Worm (Caenorhabditis elegans) whole organism, late embryonic: Measurements from ENCODE around the gene C17C3.9.

Source experiments
- C38D4.7 ChIP-seq: fragments of 200-800 bp; sonication (Bioruptor generic); optimal IDR thresholded peaks from 2 replicates; lab custom pipeline; 2018; ENCODE audit warnings: mild to moderate bottlenecking, missing genetic modification characterization, moderate library complexity, missing compliant biosample characterization
- Y22D7AL.16 ChIP-seq: sonication (generic microtip); optimal IDR thresholded peaks from 2 replicates; lab custom pipeline; 2016; ENCODE audit warnings: missing genetic modification characterization, missing compliant biosample characterization
- ama-1 ChIP-seq: fragments of 150-350 bp; optimal IDR thresholded peaks from 2 replicates; lab custom pipeline; 2014
- ceh-14 ChIP-seq: sonication (generic microtip); optimal IDR thresholded peaks from 2 replicates; lab custom pipeline; 2016; ENCODE audit warnings: missing genotype, missing genetic modification characterization, missing compliant biosample characterization
- ceh-19 ChIP-seq: fragments of 200-800 bp; sonication (Bioruptor generic); optimal IDR thresholded peaks from 2 replicates; lab custom pipeline; 2018; ENCODE audit warnings: mild to moderate bottlenecking, missing genetic modification characterization, missing compliant biosample characterization
- ceh-2 ChIP-seq: sonication (generic microtip); optimal IDR thresholded peaks from 2 replicates; lab custom pipeline; 2016; ENCODE audit warnings: missing genotype, missing genetic modification characterization, missing compliant biosample characterization
- ceh-22 ChIP-seq: sonication (generic microtip); optimal IDR thresholded peaks from 2 replicates; lab custom pipeline; 2017; ENCODE audit warnings: missing biosample characterization, missing genetic modification characterization
- ceh-34 ChIP-seq: sonication (generic microtip); optimal IDR thresholded peaks from 2 replicates; lab custom pipeline; 2016; ENCODE audit warnings: mild to moderate bottlenecking, missing genetic modification characterization, missing compliant biosample characterization
- ceh-45 ChIP-seq: fragments of 200-800 bp; sonication (Bioruptor generic); IDR thresholded peaks from 2 replicates; pipeline ENCODE4 v1.3.6; 2022; ENCODE audit warnings: missing genetic modification reagents, missing genetic modification characterization, missing compliant biosample characterization
- ceh-48 ChIP-seq: sonication (generic microtip); optimal IDR thresholded peaks from 2 replicates; lab custom pipeline; 2016; ENCODE audit warnings: missing genetic modification characterization, inconsistent platforms, missing compliant biosample characterization
- ceh-6 ChIP-seq: fragments of 200-800 bp; sonication (Bioruptor generic); optimal IDR thresholded peaks from 2 replicates; lab custom pipeline; 2018; ENCODE audit warnings: mild to moderate bottlenecking, missing genetic modification characterization, missing compliant biosample characterization
- ceh-9 ChIP-seq: sonication (generic microtip); optimal IDR thresholded peaks from 2 replicates; lab custom pipeline; 2016; ENCODE audit warnings: mild to moderate bottlenecking, missing genetic modification characterization, inconsistent platforms, missing compliant biosample characterization
- che-1 ChIP-seq: sonication (generic microtip); optimal IDR thresholded peaks from 2 replicates; lab custom pipeline; 2016; ENCODE audit warnings: mild to moderate bottlenecking, missing genetic modification characterization, missing compliant biosample characterization
- dmd-4 ChIP-seq: sonication (generic microtip); optimal IDR thresholded peaks from 2 replicates; lab custom pipeline; 2016; ENCODE audit warnings: borderline replicate concordance, missing genetic modification characterization, missing compliant biosample characterization
- dve-1 ChIP-seq: sonication (generic microtip); optimal IDR thresholded peaks from 2 replicates; lab custom pipeline; 2017; ENCODE audit warnings: antibody characterized with exemption, mild to moderate bottlenecking, missing genetic modification characterization, missing compliant biosample characterization
- elt-2 ChIP-seq: sonication (generic microtip); optimal IDR thresholded peaks from 2 replicates; lab custom pipeline; 2016; ENCODE audit warnings: missing genetic modification reagents, missing genetic modification characterization, missing compliant biosample characterization
- elt-4 ChIP-seq: sonication (generic microtip); optimal IDR thresholded peaks from 2 replicates; lab custom pipeline; 2016; ENCODE audit warnings: missing genetic modification characterization, missing compliant biosample characterization
- ets-4 ChIP-seq: sonication (generic microtip); optimal IDR thresholded peaks from 2 replicates; lab custom pipeline; 2016; ENCODE audit warnings: missing genetic modification characterization, missing compliant biosample characterization
- eyg-1 ChIP-seq: sonication (generic microtip); optimal IDR thresholded peaks from 2 replicates; lab custom pipeline; 2016; ENCODE audit warnings: missing genotype, missing genetic modification characterization, missing compliant biosample characterization
- fkh-6 ChIP-seq: sonication (generic microtip); optimal IDR thresholded peaks from 2 replicates; lab custom pipeline; 2016; ENCODE audit warnings: missing genetic modification characterization, missing compliant biosample characterization
- gmeb-2 ChIP-seq: sonication (generic microtip); optimal IDR thresholded peaks from 2 replicates; lab custom pipeline; 2016; ENCODE audit warnings: missing genetic modification characterization, inconsistent platforms, missing compliant biosample characterization
- hlh-6 ChIP-seq: sonication (generic microtip); optimal IDR thresholded peaks from 2 replicates; lab custom pipeline; 2016; ENCODE audit warnings: missing genotype, missing genetic modification characterization, missing compliant biosample characterization
- hlh-8 ChIP-seq: sonication (generic microtip); optimal IDR thresholded peaks from 2 replicates; lab custom pipeline; 2016; ENCODE audit warnings: missing genotype, missing genetic modification characterization, missing compliant biosample characterization
- lim-6 ChIP-seq: sonication (generic microtip); optimal IDR thresholded peaks from 2 replicates; lab custom pipeline; 2016; ENCODE audit warnings: missing genetic modification characterization, missing compliant biosample characterization
- lin-11 ChIP-seq: fragments of 200-800 bp; sonication (Bioruptor generic); optimal IDR thresholded peaks from 2 replicates; lab custom pipeline; 2018; ENCODE audit warnings: mild to moderate bottlenecking, missing genetic modification characterization, missing compliant biosample characterization
- madf-2 ChIP-seq: sonication (generic microtip); optimal IDR thresholded peaks from 2 replicates; lab custom pipeline; 2017; ENCODE audit warnings: missing genetic modification characterization, missing compliant biosample characterization
- mec-3 ChIP-seq: sonication (generic microtip); optimal IDR thresholded peaks from 2 replicates; lab custom pipeline; 2016; ENCODE audit warnings: borderline replicate concordance, missing genetic modification characterization, missing compliant biosample characterization
- nfya-1 ChIP-seq: sonication (generic microtip); optimal IDR thresholded peaks from 2 replicates; lab custom pipeline; 2017; ENCODE audit warnings: missing genetic modification characterization, mild to moderate bottlenecking, missing compliant biosample characterization, antibody characterized with exemption, moderate library complexity
- nhr-11 ChIP-seq: fragments of 150-350 bp; optimal IDR thresholded peaks from 2 replicates; lab custom pipeline; 2014; ENCODE audit warnings: missing biosample characterization, missing genetic modification characterization
- nhr-232 ChIP-seq: sonication (generic microtip); optimal IDR thresholded peaks from 2 replicates; lab custom pipeline; 2016; ENCODE audit warnings: missing genetic modification characterization, missing compliant biosample characterization
- npax-4 ChIP-seq: sonication (generic microtip); optimal IDR thresholded peaks from 2 replicates; lab custom pipeline; 2016; ENCODE audit warnings: missing genetic modification characterization, missing compliant biosample characterization
- odd-2 ChIP-seq: sonication (generic microtip); optimal IDR thresholded peaks from 2 replicates; lab custom pipeline; 2017; ENCODE audit warnings: antibody characterized with exemption, mild to moderate bottlenecking, missing genetic modification characterization, missing compliant biosample characterization
- pag-3 ChIP-seq: sonication (generic microtip); optimal IDR thresholded peaks from 2 replicates; lab custom pipeline; 2016; ENCODE audit warnings: missing compliant biosample characterization, missing genetic modification characterization, borderline replicate concordance
- pha-2 ChIP-seq: sonication (generic microtip); optimal IDR thresholded peaks from 2 replicates; lab custom pipeline; 2017; ENCODE audit warnings: mild to moderate bottlenecking, missing genetic modification characterization, missing compliant biosample characterization
- pros-1 ChIP-seq: fragments of 150-350 bp; optimal IDR thresholded peaks from 2 replicates; lab custom pipeline; 2014; ENCODE audit warnings: missing biosample characterization, missing genetic modification reagents, missing genetic modification characterization
- sox-2 ChIP-seq: fragments of 200-800 bp; sonication (Bioruptor generic); IDR thresholded peaks from 2 replicates; pipeline ENCODE4 v1.3.6; 2022; ENCODE audit warnings: missing genetic modification reagents, missing genetic modification characterization, missing compliant biosample characterization
- sox-4 ChIP-seq: sonication (generic microtip); optimal IDR thresholded peaks from 2 replicates; lab custom pipeline; 2017; ENCODE audit warnings: mild to moderate bottlenecking, missing genetic modification characterization, inconsistent platforms, missing compliant biosample characterization
- syd-9 ChIP-seq: sonication (generic microtip); optimal IDR thresholded peaks from 2 replicates; lab custom pipeline; 2016; ENCODE audit warnings: mild to moderate bottlenecking, missing genetic modification characterization, moderate library complexity, missing compliant biosample characterization
- tbx-2 ChIP-seq: sonication (generic microtip); optimal IDR thresholded peaks from 2 replicates; lab custom pipeline; 2016; ENCODE audit warnings: missing genetic modification characterization, missing compliant biosample characterization
- tbx-7 ChIP-seq: sonication (generic microtip); optimal IDR thresholded peaks from 2 replicates; lab custom pipeline; 2016; ENCODE audit warnings: missing genotype, missing genetic modification characterization, missing compliant biosample characterization

The C17C3.9 gene

ce11 chrII:5531855-5532328 is at the start of gene C17C3.9:
Gene C17C3.9, minus strand, starts transcription at chrII:5532278.
- TF ChIP-seq tbx-7 (tag; lab: Kevin White, UChicago) = no peak

- no peak for TF ChIP-seq ceh-9
- TF ChIP-seq nhr-11 (tag; lab: Kevin White, UChicago) = no peak
- no peak for TF ChIP-seq dve-1 (tag; lab: Kevin White, UChicago)
- TF ChIP-seq syd-9 (tag; lab: Kevin White, UChicago) = no peak
- no peak for TF ChIP-seq eyg-1 (tag; lab: Kevin White, UChicago)
- no peak for TF ChIP-seq gmeb-2 (tag; lab: Kevin White, UChicago)
- TF ChIP-seq odd-2 = no peak
Observed at ce11 chrII:5579236-5579635, 47.2 kb upstream of the C17C3.9 start.

- TF ChIP-seq ceh-14 (tag; lab: Kevin White, UChicago) (no peak), dmd-4 (tag; lab: Kevin White, UChicago) (no peak), ceh-22 (no peak), dve-1 (tag; lab: Kevin White, UChicago) (no peak), ceh-45 (GFP tag; lab: Robert Waterston, UW) (no peak), nhr-11 (tag; lab: Kevin White, UChicago) (no peak), ets-4 (tag; lab: Kevin White, UChicago) (no peak), ceh-6 (GFP tag; lab: Kevin White, UChicago) (no peak), npax-4 (no peak), hlh-8 (tag; lab: Kevin White, UChicago) (no peak), ceh-2 (tag; lab: Kevin White, UChicago) (no peak), lim-6 (no peak), elt-4 (tag; lab: Kevin White, UChicago) (no peak), elt-2 (tag; lab: Kevin White, UChicago) (no peak)
- TF ChIP-seq, all 69 proteins: peak for 0
Observed at ce11 chrII:5578714-5579113, 46.6 kb upstream of the C17C3.9 start.

ce11 chrII:5578035-5578434 is 46.0 kb upstream of the C17C3.9 start, which contains the start of gene T25E4.1:
Gene T25E4.1, plus strand, starts transcription at chrII:5578335.
- TF ChIP-seq lim-6 = no peak
- no peak for TF ChIP-seq sox-2 (GFP tag; lab: Robert Waterston, UW)
- TF ChIP-seq madf-2 (tag; lab: Kevin White, UChicago) = no peak
- no peak for TF ChIP-seq pag-3 (tag; lab: Kevin White, UChicago)
- TF ChIP-seq odd-2 = no peak
- no peak for TF ChIP-seq ceh-6 (GFP tag; lab: Kevin White, UChicago)
- TF ChIP-seq elt-4 (tag; lab: Kevin White, UChicago) = no peak
- no peak for TF ChIP-seq lin-11 (tag; lab: Kevin White, UChicago)
- no peak for TF ChIP-seq eyg-1 (tag; lab: Kevin White, UChicago)
- no peak for TF ChIP-seq mec-3 (tag; lab: Kevin White, UChicago)
- no peak for TF ChIP-seq pros-1
- no peak for TF ChIP-seq ceh-19 (GFP tag; lab: Kevin White, UChicago)

- TF ChIP-seq fkh-6 (tag; lab: Kevin White, UChicago) (peak; percentile 27), dmd-4 (tag; lab: Kevin White, UChicago) (no peak), sox-4 (peak; percentile 23), Y22D7AL.16 (tag; lab: Kevin White, UChicago) (peak; percentile 41), eyg-1 (tag; lab: Kevin White, UChicago) (no peak), hlh-6 (tag; lab: Kevin White, UChicago) (peak; percentile 37), nhr-232 (tag; lab: Kevin White, UChicago) (peak; percentile 47), che-1 (tag; lab: Kevin White, UChicago) (peak; percentile 36), C38D4.7 (GFP tag; lab: Kevin White, UChicago) (peak; percentile 39), ama-1 (lab: Kevin White, UChicago) (no peak), dve-1 (tag; lab: Kevin White, UChicago) (peak; percentile 43), ceh-2 (tag; lab: Kevin White, UChicago) (no peak), npax-4 (no peak), odd-2 (no peak), nfya-1 (tag; lab: Kevin White, UChicago) (peak; percentile 9), elt-2 (tag; lab: Kevin White, UChicago) (peak; percentile 86), ceh-6 (GFP tag; lab: Kevin White, UChicago) (peak; percentile 55), syd-9 (tag; lab: Kevin White, UChicago) (peak; percentile 33), ceh-48 (tag; lab: Kevin White, UChicago) (peak; percentile 0), ceh-19 (GFP tag; lab: Kevin White, UChicago) (peak; percentile 17), tbx-2 (tag; lab: Kevin White, UChicago) (peak; percentile 25), lin-11 (tag; lab: Kevin White, UChicago) (peak; percentile 32), ceh-34 (peak; percentile 21), pha-2 (tag; lab: Kevin White, UChicago) (peak; percentile 42)
Observed at ce11 chrII:5577060-5577459, 45.0 kb upstream of the C17C3.9 start.
